Worm (Caenorhabditis elegans): Measurements from ENCODE around the gene Y41D4B.1.

- TF ChIP-seq aly-2 (tag; optimal IDR thresholded peaks at IDR 0.05) (no peak), fkh-8 (tag; optimal IDR thresholded peaks at IDR 0.05) (no peak), lin-13 (GFP tag; optimal IDR thresholded peaks at IDR 0.05) (no peak), mep-1 (tag; optimal IDR thresholded peaks at IDR 0.05) (no peak), snpc-4 (tag; optimal IDR thresholded peaks at IDR 0.05) (no peak), mef-2 (tag; optimal IDR thresholded peaks at IDR 0.05) (no peak)
Observed at ce11 chrIV:1662872-1663271, 9.6 kb upstream of the Y41D4B.1 start.
